Worm (Caenorhabditis elegans): ENCODE measurements around the gene K07E12.2.

K07E12.2 gene

DNA sequence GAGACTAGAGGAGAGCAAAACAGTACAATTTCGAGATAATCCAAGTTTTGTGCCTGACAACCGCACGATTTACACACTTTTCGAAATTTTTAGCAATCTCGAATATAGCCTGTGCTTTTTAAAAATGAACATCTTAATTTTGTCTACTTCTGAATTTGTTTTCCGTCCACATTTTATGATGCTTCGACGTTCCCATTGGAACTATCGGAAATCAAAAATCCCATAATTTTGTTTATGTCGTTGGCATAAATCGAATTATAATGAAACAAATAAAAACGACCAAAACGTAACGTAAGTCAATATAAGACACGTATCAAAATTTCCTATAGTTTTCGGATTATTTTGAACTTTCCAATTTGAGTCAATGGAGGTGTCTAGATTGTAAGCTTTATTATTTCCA lies at the start of gene K07E12.2:
TSS of gene K07E12.2 (plus strand) at position 301 of the 400 bp plus-strand sequence.
- no peak for TF ChIP-seq jun-1 (tag; optimal IDR thresholded peaks at IDR 0.05)
- TF ChIP-seq eor-1 (tag; optimal IDR thresholded peaks at IDR 0.05) = no peak
- no peak for TF ChIP-seq nhr-12 (tag; optimal IDR thresholded peaks at IDR 0.05)
- TF ChIP-seq nhr-237 (tag; optimal IDR thresholded peaks at IDR 0.05) = no peak
- no peak for TF ChIP-seq R02D3.7 (tag; optimal IDR thresholded peaks at IDR 0.05)
- no peak for TF ChIP-seq hmg-11 (tag; optimal IDR thresholded peaks at IDR 0.05)
- TF ChIP-seq nfya-1 (tag; optimal IDR thresholded peaks at IDR 0.05; ENCODE audit: insufficient read depth) = no peak
- no peak for TF ChIP-seq elt-3 (tag; optimal IDR thresholded peaks at IDR 0.05)
- TF ChIP-seq nhr-23 (tag; optimal IDR thresholded peaks at IDR 0.05) = no peak
- TF ChIP-seq skn-1 (tag; optimal IDR thresholded peaks at IDR 0.05) = no peak
- TF ChIP-seq daf-12 (tag; optimal IDR thresholded peaks at IDR 0.05) = no peak
- TF ChIP-seq pqm-1 (tag; optimal IDR thresholded peaks at IDR 0.05) = no peak
- TF ChIP-seq unc-39 (tag; optimal IDR thresholded peaks at IDR 0.05) = no peak
- no peak for TF ChIP-seq tbx-2 (tag; optimal IDR thresholded peaks at IDR 0.05)
- no peak for TF ChIP-seq unc-62 (GFP tag; optimal IDR thresholded peaks at IDR 0.05)
- no peak for TF ChIP-seq egl-27 (tag; optimal IDR thresholded peaks at IDR 0.05)
- TF ChIP-seq lsy-12 (tag; optimal IDR thresholded peaks at IDR 0.05) = no peak

DNA sequence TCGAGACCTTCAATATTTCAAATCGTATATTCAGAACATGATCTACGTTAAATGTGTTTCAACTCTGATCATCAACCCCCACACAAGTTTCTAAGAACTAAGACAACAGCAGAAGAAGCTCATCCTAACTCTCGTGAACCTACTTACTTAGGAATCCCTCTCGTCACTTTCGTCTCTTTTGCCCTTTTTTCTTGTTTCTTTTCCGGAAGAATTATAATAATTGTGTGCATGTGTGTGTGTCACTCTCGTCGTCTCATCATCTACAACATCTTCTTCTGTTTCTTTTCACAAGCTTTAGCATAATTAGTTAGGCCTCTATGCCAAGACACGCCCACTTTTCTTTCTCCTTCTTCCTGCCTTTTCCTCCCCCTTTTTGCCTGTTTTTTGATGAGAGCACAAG lies 46.6 kb upstream of the K07E12.2 start:
- TF ChIP-seq nfya-1 (tag; optimal IDR thresholded peaks at IDR 0.05; ENCODE audit: insufficient read depth) (peak; percentile 19), fos-1 (tag; optimal IDR thresholded peaks at IDR 0.05) (no peak)

DNA sequence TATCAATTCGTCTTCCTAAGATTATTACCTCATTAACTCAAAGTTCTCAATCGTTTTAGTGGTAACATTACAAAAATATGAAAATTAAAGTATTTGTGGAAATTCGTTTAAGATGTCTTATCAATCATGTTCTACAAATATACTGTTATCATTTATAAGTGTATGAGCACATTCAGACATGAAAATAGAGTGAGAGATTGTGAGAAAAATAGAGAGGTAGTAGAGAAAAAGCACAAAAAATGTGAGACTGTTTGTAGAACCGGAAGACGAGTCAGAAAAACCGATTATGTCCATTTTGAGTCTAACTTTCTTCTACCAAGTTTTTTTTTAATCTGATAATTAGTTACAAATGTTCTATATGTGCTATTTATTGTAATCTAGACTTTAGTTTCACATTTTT lies 43.8 kb upstream of the K07E12.2 start:
- TF ChIP-seq pqm-1 (tag; optimal IDR thresholded peaks at IDR 0.05) (peak; percentile 92), nhr-67 (tag; optimal IDR thresholded peaks at IDR 0.05) (no peak), jun-1 (tag; optimal IDR thresholded peaks at IDR 0.05) (peak; percentile 7), elt-2 (tag; optimal IDR thresholded peaks at IDR 0.05) (peak; percentile 88), nhr-25 (tag; optimal IDR thresholded peaks at IDR 0.05) (no peak)

DNA sequence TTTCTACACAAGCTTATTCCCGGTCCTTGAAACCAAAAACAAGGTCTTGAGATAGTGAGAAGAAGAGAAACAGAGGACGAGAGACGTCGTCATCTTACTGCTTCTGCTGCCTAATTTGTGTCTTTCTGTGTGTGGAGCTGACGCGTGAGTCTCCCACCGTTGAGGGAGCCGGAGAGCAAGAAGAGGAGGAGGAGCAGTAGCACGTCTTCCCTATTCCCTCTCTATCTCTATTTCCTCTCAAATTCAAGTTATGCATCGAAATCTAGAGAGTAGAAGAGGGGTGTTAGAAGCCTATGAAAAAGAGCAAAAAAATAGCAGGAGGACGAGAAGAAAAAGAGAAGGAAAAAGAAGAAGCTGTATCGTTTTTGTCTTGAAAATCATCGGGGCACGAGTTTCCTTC lies 41.9 kb upstream of the K07E12.2 start:
- TF ChIP-seq mdl-1 (tag; optimal IDR thresholded peaks at IDR 0.05) (peak; percentile 17), nhr-12 (tag; optimal IDR thresholded peaks at IDR 0.05) (no peak), hmg-11 (tag; optimal IDR thresholded peaks at IDR 0.05) (peak; percentile 35), elt-3 (tag; optimal IDR thresholded peaks at IDR 0.05) (no peak), ztf-4 (tag; optimal IDR thresholded peaks at IDR 0.05) (no peak), unc-39 (tag; optimal IDR thresholded peaks at IDR 0.05) (no peak), nhr-28 (tag; optimal IDR thresholded peaks at IDR 0.05) (no peak), nfya-1 (tag; optimal IDR thresholded peaks at IDR 0.05; ENCODE audit: insufficient read depth) (peak; percentile 67), nhr-11 (tag; optimal IDR thresholded peaks at IDR 0.05) (no peak), sea-2 (GFP tag; optimal IDR thresholded peaks at IDR 0.05) (no peak), daf-12 (tag; optimal IDR thresholded peaks at IDR 0.05) (no peak), lin-15B (tag; optimal IDR thresholded peaks at IDR 0.05) (peak; percentile 2), unc-62 (GFP tag; optimal IDR thresholded peaks at IDR 0.05) (peak; percentile 5), nhr-77 (tag; optimal IDR thresholded peaks at IDR 0.05) (no peak), snpc-4 (tag; optimal IDR thresholded peaks at IDR 0.05) (peak; percentile 12), lsy-12 (tag; optimal IDR thresholded peaks at IDR 0.05) (no peak), lin-39 (tag; optimal IDR thresholded peaks at IDR 0.05) (peak; percentile 68)

DNA sequence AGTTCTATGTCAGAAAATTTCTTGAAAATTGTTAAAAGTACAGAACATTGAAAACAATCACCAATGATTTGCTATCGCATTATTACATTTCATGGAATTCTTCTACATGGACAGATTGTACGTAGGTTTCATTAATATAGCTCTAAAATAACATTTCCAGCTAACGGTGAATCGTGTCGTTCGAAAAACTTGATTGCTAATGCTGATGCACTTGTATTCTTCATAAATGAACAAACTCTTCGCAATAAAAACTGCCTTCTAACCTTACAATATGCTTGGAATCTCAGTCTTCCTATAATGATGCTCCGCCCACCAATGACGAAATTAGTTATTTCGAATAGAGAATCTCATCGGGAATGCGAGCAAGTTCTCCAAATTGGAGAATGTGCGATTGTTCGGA lies 31.6 kb upstream of the K07E12.2 start, which contains the start of gene F37A4.6:
TSS of gene F37A4.6 (plus strand) at position 301 of the 400 bp plus-strand sequence.
- TF ChIP-seq lin-39 (tag; optimal IDR thresholded peaks at IDR 0.05) = no peak
- no peak for TF ChIP-seq nhr-43 (tag; optimal IDR thresholded peaks at IDR 0.05; ENCODE audit: poor library complexity, severe bottlenecking)
- no peak for TF ChIP-seq jun-1 (tag; optimal IDR thresholded peaks at IDR 0.05)
- no peak for TF ChIP-seq lsy-12 (tag; optimal IDR thresholded peaks at IDR 0.05)
- no peak for TF ChIP-seq ama-1 (optimal IDR thresholded peaks at IDR 0.05)
- TF ChIP-seq nfya-1 (tag; optimal IDR thresholded peaks at IDR 0.05; ENCODE audit: insufficient read depth) = no peak
- TF ChIP-seq hmg-11 (tag; optimal IDR thresholded peaks at IDR 0.05) = no peak
- TF ChIP-seq unc-62 (GFP tag; optimal IDR thresholded peaks at IDR 0.05) = no peak
- TF ChIP-seq daf-12 (tag; optimal IDR thresholded peaks at IDR 0.05) = no peak
- TF ChIP-seq ceh-82 (tag; optimal IDR thresholded peaks at IDR 0.05) = no peak
- no peak for TF ChIP-seq nhr-12 (tag; optimal IDR thresholded peaks at IDR 0.05)
- no peak for TF ChIP-seq ZK546.5 (tag; optimal IDR thresholded peaks at IDR 0.05)
